Worm (Caenorhabditis elegans) whole organism, L1 larva: ENCODE results near the gene ZC13.10.

Experiments used
- ceh-82 ChIP-seq, 3 experiments: fragments of 150-350 bp in 1 of 3; sonication (generic microtip) in 2 of 3; optimal IDR thresholded peaks; 2 replicates each; lab custom pipeline; 2014 to 2017; ENCODE audit warnings: missing biosample characterization in 3 of 3, missing genetic modification characterization in 3 of 3
- ceh-88 ChIP-seq: fragments of 200-800 bp; sonication (Bioruptor generic); IDR thresholded peaks from 2 replicates; pipeline ENCODE4 v1.3.6; 2022; ENCODE audit warnings: missing genetic modification characterization, missing compliant biosample characterization
- hpl-2 ChIP-seq: fragments of 150-350 bp; optimal IDR thresholded peaks from 2 replicates; lab custom pipeline; 2014; ENCODE audit warnings: missing biosample characterization, missing genetic modification reagents, missing genetic modification characterization
- mef-2 ChIP-seq: fragments of 150-350 bp; optimal IDR thresholded peaks from 2 replicates; lab custom pipeline; 2014; ENCODE audit warnings: missing biosample characterization, missing genetic modification characterization
- nhr-12 ChIP-seq: sonication (generic microtip); optimal IDR thresholded peaks from 2 replicates; lab custom pipeline; 2017; ENCODE audit warnings: missing biosample characterization, missing genetic modification characterization
- nhr-237 ChIP-seq: fragments of 150-350 bp; optimal IDR thresholded peaks from 2 replicates; lab custom pipeline; 2014; ENCODE audit warnings: missing biosample characterization, missing genetic modification characterization
- nhr-28 ChIP-seq: fragments of 150-350 bp; optimal IDR thresholded peaks from 2 replicates; lab custom pipeline; 2014; ENCODE audit warnings: missing biosample characterization, missing genetic modification characterization
- pqm-1 ChIP-seq: sonication (generic microtip); optimal IDR thresholded peaks from 3 replicates; lab custom pipeline; 2017; ENCODE audit warnings: missing biosample characterization, missing genetic modification characterization
- skn-1 ChIP-seq: fragments of 150-350 bp; optimal IDR thresholded peaks from 2 replicates; lab custom pipeline; 2014; ENCODE audit warnings: missing biosample characterization, missing genetic modification characterization
- sptf-1 ChIP-seq: fragments of 150-350 bp; optimal IDR thresholded peaks from 2 replicates; lab custom pipeline; 2014; ENCODE audit warnings: missing biosample characterization, missing genetic modification characterization
- ztf-11 ChIP-seq, 2 experiments: sonication (generic microtip); optimal IDR thresholded peaks; 2 replicates each; lab custom pipeline; 2016 to 2017; ENCODE audit warnings: missing genetic modification characterization in 2 of 2, missing biosample characterization in 1 of 2, missing compliant biosample characterization in 1 of 2
- ztf-4 ChIP-seq: fragments of 150-350 bp; optimal IDR thresholded peaks from 2 replicates; lab custom pipeline; 2014; ENCODE audit warnings: missing biosample characterization, missing genetic modification characterization

ce11 chrX:950482-950881, 48.1 kb upstream of the ZC13.10 start, which contains the start of gene arr-1:
- TF ChIP-seq pqm-1: no peak
- TF ChIP-seq ztf-11 (tag; optimal IDR thresholded peaks at IDR 0.05; lab: Kevin White, UChicago): no peak
- no peak for TF ChIP-seq nhr-12 (tag; lab: Kevin White, UChicago)
- TF ChIP-seq skn-1: no peak
- no peak for TF ChIP-seq ceh-88 (GFP tag; lab: Robert Waterston, UW)
- no peak for TF ChIP-seq ztf-4
- TF ChIP-seq hpl-2 (GFP tag; lab: Kevin White, UChicago): no peak
- no peak for TF ChIP-seq nhr-28 (tag; lab: Kevin White, UChicago)
- TF ChIP-seq sptf-1 (tag; lab: Kevin White, UChicago): no peak
- no peak for TF ChIP-seq mef-2 (tag; lab: Kevin White, UChicago)
- TF ChIP-seq ceh-82 (tag; optimal IDR thresholded peaks at IDR 0.05; lab: Kevin White, UChicago): no peak
- TF ChIP-seq nhr-237 (tag; lab: Kevin White, UChicago): no peak
